Worm (Caenorhabditis elegans): ENCODE measurements around the gene ipmk-1.

Gene ipmk-1

ce11 chrIV:12584146-12584545, 36.2 kb downstream of the ipmk-1 start:
- TF ChIP-seq lin-39 (tag; optimal IDR thresholded peaks at IDR 0.05) (no peak), mes-2 (tag; optimal IDR thresholded peaks at IDR 0.05; ENCODE audit: poor library complexity, severe bottlenecking) (peak; percentile 24), skn-1 (tag; optimal IDR thresholded peaks at IDR 0.05) (no peak), nhr-111 (GFP tag; optimal IDR thresholded peaks at IDR 0.05) (no peak), nhr-48 (tag; optimal IDR thresholded peaks at IDR 0.05) (no peak), Y5F2A.4 (GFP tag; optimal IDR thresholded peaks at IDR 0.05) (no peak), mxl-3 (GFP tag; optimal IDR thresholded peaks at IDR 0.05) (no peak), lin-1 (GFP tag; IDR thresholded peaks at IDR 0.05) (no peak), ama-1 (optimal IDR thresholded peaks at IDR 0.05) (no peak), Y75B8A.6 (GFP tag; IDR thresholded peaks at IDR 0.05) (no peak), egl-27 (tag; optimal IDR thresholded peaks at IDR 0.05) (no peak), ces-1 (GFP tag; optimal IDR thresholded peaks at IDR 0.05) (no peak), fkh-10 (GFP tag; optimal IDR thresholded peaks at IDR 0.05) (peak; percentile 34), nhr-237 (tag; optimal IDR thresholded peaks at IDR 0.05) (no peak), ceh-28 (tag; optimal IDR thresholded peaks at IDR 0.05) (no peak), gei-8 (GFP tag; optimal IDR thresholded peaks at IDR 0.05) (no peak), cey-2 (tag; optimal IDR thresholded peaks at IDR 0.05; ENCODE audit: borderline replicate concordance, insufficient read depth) (no peak), aly-2 (tag; optimal IDR thresholded peaks at IDR 0.05) (no peak), unc-62 (GFP tag; optimal IDR thresholded peaks at IDR 0.05 in 1 of 2) (no peak), unc-62 (tag; optimal IDR thresholded peaks at IDR 0.05) (no peak), vab-7 (GFP tag; IDR thresholded peaks at IDR 0.05) (0 out of 2 replicates have a peak, but pooled peaks have one; percentile 26), dmd-9 (GFP tag; IDR thresholded peaks at IDR 0.05) (no peak), F10B5.3 (tag; optimal IDR thresholded peaks at IDR 0.05) (no peak), arid-1 (GFP tag; conservative IDR thresholded peaks at IDR 0.05) (no peak), hlh-11 (tag; optimal IDR thresholded peaks at IDR 0.05) (no peak), lin-38 (GFP tag; IDR thresholded peaks at IDR 0.05) (no peak), zip-2 (tag; optimal IDR thresholded peaks at IDR 0.05) (no peak), Y48G9A.11 (GFP tag; IDR thresholded peaks at IDR 0.05) (no peak), ceh-20 (GFP tag; IDR thresholded peaks at IDR 0.05) (no peak), tag-97 (GFP tag; IDR thresholded peaks at IDR 0.05) (no peak), ceh-32 (tag; optimal IDR thresholded peaks at IDR 0.05; ENCODE audit: poor library complexity) (no peak), tra-1 (GFP tag; IDR thresholded peaks at IDR 0.05) (no peak), nhr-41 (GFP tag; IDR thresholded peaks at IDR 0.05) (no peak), dmd-8 (GFP tag; IDR thresholded peaks at IDR 0.05) (no peak), pha-4 (GFP tag; IDR thresholded peaks at IDR 0.05) (no peak), pha-4 (tag; optimal IDR thresholded peaks at IDR 0.05) (no peak), nhr-11 (tag; optimal IDR thresholded peaks at IDR 0.05) (no peak), daf-19 (GFP tag; conservative IDR thresholded peaks at IDR 0.05) (no peak), egl-43 (GFP tag; IDR thresholded peaks at IDR 0.05) (no peak; the same call in 1 of the 2 replicates), lsy-2 (tag; optimal IDR thresholded peaks at IDR 0.05) (peak in 1 of 2 experiments; percentile 44), nhr-102 (tag; optimal IDR thresholded peaks at IDR 0.05) (no peak), snpc-1.2 (GFP tag; IDR thresholded peaks at IDR 0.05) (no peak), ctbp-1 (GFP tag; IDR thresholded peaks at IDR 0.05) (0 out of 2 replicates have a peak, but pooled peaks have one; percentile 42), fos-1 (tag; optimal IDR thresholded peaks at IDR 0.05) (no peak), mxl-2 (GFP tag; conservative IDR thresholded peaks at IDR 0.05) (no peak), ceh-82 (tag; optimal IDR thresholded peaks at IDR 0.05) (no peak), lin-13 (GFP tag; optimal IDR thresholded peaks at IDR 0.05) (no peak), pqm-1 (tag; optimal IDR thresholded peaks at IDR 0.05) (no peak), daf-8 (GFP tag; IDR thresholded peaks at IDR 0.05) (no peak), dpl-1 (GFP tag; optimal IDR thresholded peaks at IDR 0.05) (no peak), nhr-76 (tag; optimal IDR thresholded peaks at IDR 0.05) (no peak), nhr-10 (tag; optimal IDR thresholded peaks at IDR 0.05) (no peak), nhr-6 (tag; optimal IDR thresholded peaks at IDR 0.05) (no peak)
